Worm (Caenorhabditis elegans) whole organism, young adult: ENCODE results near the gene lido-10.

Experiments
- F37B4.10 ChIP-seq: fragments of 200-800 bp; sonication (Bioruptor generic); IDR thresholded peaks from 2 replicates; pipeline ENCODE4 v1.3.6; 2022; ENCODE audit warnings: missing genetic modification characterization, missing compliant biosample characterization
- F49E8.2 ChIP-seq: sonication (generic microtip); optimal IDR thresholded peaks from 3 replicates; lab custom pipeline; 2017; ENCODE audit warnings: missing genetic modification characterization, mild to moderate bottlenecking, missing compliant biosample characterization, antibody characterized with exemption, moderate library complexity; ENCODE audit not compliant: insufficient read depth
- akir-1 ChIP-seq: fragments of 200-800 bp; sonication (Bioruptor generic); optimal IDR thresholded peaks from 2 replicates; lab custom pipeline; 2018; ENCODE audit warnings: mild to moderate bottlenecking, missing genetic modification characterization, moderate library complexity, missing compliant biosample characterization
- ama-1 ChIP-seq, 3 experiments: fragments of 150-350 bp in 1 of 3; sonication (generic microtip) in 2 of 3; optimal IDR thresholded peaks; 2 replicates each; lab custom pipeline; 2014 to 2018; ENCODE audit warnings: missing biosample characterization in 2 of 3, missing genetic modification characterization in 2 of 3, missing genetic modification reagents in 2 of 3
- dpl-1 ChIP-seq: fragments of 150-350 bp; optimal IDR thresholded peaks from 2 replicates; lab custom pipeline; 2014; ENCODE audit warnings: missing biosample characterization, missing genetic modification reagents, missing genetic modification characterization
- ets-4 ChIP-seq: fragments of 200-800 bp; sonication (Bioruptor generic); optimal IDR thresholded peaks from 2 replicates; lab custom pipeline; 2018; ENCODE audit warnings: mild to moderate bottlenecking, missing genetic modification characterization, missing compliant biosample characterization
- fkh-3 ChIP-seq: sonication (generic microtip); optimal IDR thresholded peaks from 2 replicates; lab custom pipeline; 2016; ENCODE audit warnings: mild to moderate bottlenecking, missing genetic modification characterization, missing compliant biosample characterization
- let-607 ChIP-seq, 2 experiments: fragments of 200-800 bp in 1 of 2; sonication (Bioruptor generic) in 1 of 2; sonication (generic microtip) in 1 of 2; optimal IDR thresholded peaks; 2 replicates each; lab custom pipeline; 2016 to 2018; ENCODE audit warnings: mild to moderate bottlenecking in 2 of 2, missing compliant biosample characterization in 2 of 2, missing genetic modification characterization in 2 of 2, moderate library complexity in 2 of 2, missing genotype in 1 of 2
- mes-4 ChIP-seq: sonication (generic microtip); optimal IDR thresholded peaks from 2 replicates; lab custom pipeline; 2016; ENCODE audit warnings: missing genotype, missing genetic modification characterization, missing compliant biosample characterization
- pha-4 ChIP-seq: fragments of 150-350 bp; sonication (generic microtip); optimal IDR thresholded peaks from 2 replicates; lab custom pipeline; 2014; ENCODE audit warnings: missing biosample characterization, missing genetic modification reagents, missing genetic modification characterization
- sea-2 ChIP-seq: fragments of 200-800 bp; sonication (Bioruptor generic); IDR thresholded peaks from 2 replicates; pipeline ENCODE4 v1.3.6; 2022; ENCODE audit warnings: missing genetic modification characterization, missing compliant biosample characterization
- snpc-1.3 ChIP-seq: sonication (generic microtip); optimal IDR thresholded peaks from 2 replicates; lab custom pipeline; 2017; ENCODE audit warnings: missing genetic modification characterization, mild to moderate bottlenecking, missing compliant biosample characterization, antibody characterized with exemption, moderate library complexity, missing genotype, missing genetic modification reagents; ENCODE audit not compliant: insufficient read depth
- unc-130 ChIP-seq: sonication (generic microtip); optimal IDR thresholded peaks from 2 replicates; lab custom pipeline; 2016; ENCODE audit warnings: missing genetic modification reagents, missing genetic modification characterization, missing compliant biosample characterization

- TF ChIP-seq F37B4.10 (GFP tag; lab: Robert Waterston, UW) (no peak), akir-1 (GFP tag; lab: Kevin White, UChicago) (no peak), dpl-1 (no peak), ama-1 (optimal IDR thresholded peaks at IDR 0.05; lab: Kevin White, UChicago) (no peak), ama-1 (GFP tag; optimal IDR thresholded peaks at IDR 0.05; lab: Kevin White, UChicago) (no peak), let-607 (tag; optimal IDR thresholded peaks at IDR 0.05; lab: Kevin White, UChicago) (no peak), ets-4 (GFP tag; lab: Kevin White, UChicago) (no peak), sea-2 (GFP tag; lab: Robert Waterston, UW) (no peak), snpc-1.3 (tag; lab: Kevin White, UChicago) (no peak), mes-4 (tag; lab: Kevin White, UChicago) (no peak), pha-4 (no peak), F49E8.2 (tag; lab: Kevin White, UChicago) (no peak), unc-130 (no peak), fkh-3 (tag; lab: Kevin White, UChicago) (no peak)
Measured at ce11 chrII:3052843-3053242, 50.5 kb downstream of the lido-10 start.
